Fruit fly (Drosophila melanogaster) S2 (cell line): Measurements from ENCODE around the gene QIL1.

Source experiments
- CG8478 ChIP-seq: fragments of >200 bp; optimal IDR thresholded peaks from 2 replicates; lab custom pipeline; 2018
- CTCF ChIP-seq, 2 experiments: fragments of >200 bp; optimal IDR thresholded peaks; 2 replicates each; lab custom pipeline; 2018

- TF ChIP-seq CTCF (optimal IDR thresholded peaks at IDR 0.05; lab: Kevin White, UChicago) (no peak), CG8478 (lab: Kevin White, UChicago) (no peak)
Measured at dm6 chr3L:17498952-17499710, 33.4 kb downstream of the QIL1 start.
